Fruit fly (Drosophila melanogaster) whole organism, embryonic: ENCODE data around the gene dyl.
A peak's percentile ranks its signal among the peaks of the same experiment; 100 is the strongest.

Experiments used
- Antp ChIP-seq: fragments of 200-800 bp; sonication (Bioruptor generic); optimal IDR thresholded peaks from 3 replicates; lab custom pipeline; 2016; ENCODE audit warnings: missing biosample characterization, missing genetic modification characterization
- Atf-2 ChIP-seq: fragments of 200-800 bp; sonication (Bioruptor generic); optimal IDR thresholded peaks from 2 replicates; lab custom pipeline; 2016; ENCODE audit warnings: missing biosample characterization, missing genetic modification characterization
- CG10267 ChIP-seq: fragments of 200-800 bp; sonication (Bioruptor generic); optimal IDR thresholded peaks from 2 replicates; lab custom pipeline; 2018; ENCODE audit warnings: missing biosample characterization, mild to moderate bottlenecking, missing genetic modification characterization, moderate library complexity
- CG10274 ChIP-seq: fragments of 200-800 bp; sonication (Bioruptor generic); optimal IDR thresholded peaks from 3 replicates; lab custom pipeline; 2017; ENCODE audit warnings: missing biosample characterization, mild to moderate bottlenecking, missing genetic modification characterization
- CG11560 ChIP-seq: fragments of 200-800 bp; sonication (Bioruptor generic); IDR thresholded peaks from 3 replicates; pipeline ENCODE4 v1.3.6; 2022; ENCODE audit warnings: missing biosample characterization, missing genetic modification characterization
- CG12071 ChIP-seq: fragments of 200-800 bp; sonication (Bioruptor generic); optimal IDR thresholded peaks from 3 replicates; lab custom pipeline; 2018; ENCODE audit warnings: missing biosample characterization, mild to moderate bottlenecking, missing genetic modification characterization
- CG12236 ChIP-seq: fragments of 200-800 bp; sonication (Bioruptor generic); optimal IDR thresholded peaks from 2 replicates; lab custom pipeline; 2016; ENCODE audit warnings: missing biosample characterization, missing genetic modification characterization
- CG12299 ChIP-seq: fragments of 200-800 bp; sonication (Bioruptor generic); optimal IDR thresholded peaks from 2 replicates; lab custom pipeline; 2018; ENCODE audit warnings: missing biosample characterization, mild to moderate bottlenecking, missing genetic modification characterization
- CG16815 ChIP-seq: fragments of 200-800 bp; sonication (Bioruptor generic); optimal IDR thresholded peaks from 3 replicates; lab custom pipeline; 2017; ENCODE audit warnings: missing biosample characterization, mild to moderate bottlenecking, missing genetic modification characterization
- CG32532 ChIP-seq: fragments of 200-800 bp; sonication (Bioruptor generic); IDR thresholded peaks from 2 replicates; pipeline ENCODE4 v1.3.6; 2022; ENCODE audit warnings: missing biosample characterization, missing genetic modification characterization
- CG34376 ChIP-seq: fragments of 200-800 bp; sonication (Bioruptor generic); optimal IDR thresholded peaks from 2 replicates; lab custom pipeline; 2018; ENCODE audit warnings: missing biosample characterization, mild to moderate bottlenecking, missing genetic modification characterization
- CG42726 ChIP-seq: fragments of 200-800 bp; sonication (Bioruptor generic); IDR thresholded peaks from 2 replicates; pipeline ENCODE4 v1.3.6; 2022; ENCODE audit warnings: missing biosample characterization, missing genetic modification characterization; ENCODE audit not compliant: partially characterized antibody
- CG4707 ChIP-seq: fragments of 200-800 bp; sonication (Bioruptor generic); optimal IDR thresholded peaks from 2 replicates; lab custom pipeline; 2018; ENCODE audit warnings: missing biosample characterization, mild to moderate bottlenecking, missing genetic modification characterization, moderate library complexity
- CG5180 ChIP-seq: fragments of 200-800 bp; sonication (Bioruptor generic); optimal IDR thresholded peaks from 3 replicates; lab custom pipeline; 2017; ENCODE audit warnings: missing biosample characterization, missing genetic modification characterization, mild to moderate bottlenecking, moderate library complexity, missing genetic modification reagents
- CG6175 ChIP-seq: fragments of 200-800 bp; sonication (Bioruptor generic); IDR thresholded peaks from 3 replicates; pipeline ENCODE4 v1.3.6; 2022; ENCODE audit warnings: missing biosample characterization, missing genetic modification characterization
- CG6654 ChIP-seq: fragments of 200-800 bp; sonication (Bioruptor generic); optimal IDR thresholded peaks from 2 replicates; lab custom pipeline; 2017; ENCODE audit warnings: missing biosample characterization, mild to moderate bottlenecking, missing genetic modification characterization
- CG7556 ChIP-seq: fragments of 200-800 bp; sonication (Bioruptor generic); optimal IDR thresholded peaks from 2 replicates; lab custom pipeline; 2017; ENCODE audit warnings: missing biosample characterization, mild to moderate bottlenecking, missing genetic modification characterization
- CG8388 ChIP-seq: fragments of 200-800 bp; sonication (Bioruptor generic); optimal IDR thresholded peaks from 2 replicates; lab custom pipeline; 2019; ENCODE audit warnings: missing biosample characterization, mild to moderate bottlenecking, missing genetic modification characterization, moderate library complexity
- CG8478 ChIP-seq: fragments of >200 bp; optimal IDR thresholded peaks from 2 replicates; lab custom pipeline; 2018
- CG8924 ChIP-seq: fragments of 200-800 bp; optimal IDR thresholded peaks from 3 replicates; lab custom pipeline; 2019; ENCODE audit warnings: missing biosample characterization, mild to moderate bottlenecking, missing genetic modification characterization, moderate library complexity
- CG8944 ChIP-seq: fragments of 200-800 bp; sonication (Bioruptor generic); optimal IDR thresholded peaks from 3 replicates; lab custom pipeline; 2016; ENCODE audit warnings: missing biosample characterization, missing genetic modification characterization
- D19A ChIP-seq: fragments of 200-800 bp; optimal IDR thresholded peaks from 3 replicates; lab custom pipeline; 2019; ENCODE audit warnings: missing biosample characterization, mild to moderate bottlenecking, missing genetic modification characterization, moderate library complexity
- Max ChIP-seq: fragments of 200-800 bp; sonication (Bioruptor generic); optimal IDR thresholded peaks from 2 replicates; lab custom pipeline; 2016; ENCODE audit warnings: missing biosample characterization, mild to moderate bottlenecking, missing genetic modification characterization
- Mrtf ChIP-seq: fragments of 200-800 bp; sonication (Bioruptor generic); IDR thresholded peaks from 3 replicates; pipeline ENCODE4 v1.3.6; 2022; ENCODE audit warnings: missing biosample characterization, missing genetic modification characterization
- Nf-YB ChIP-seq: fragments of 200-800 bp; sonication (Bioruptor generic); optimal IDR thresholded peaks from 3 replicates; lab custom pipeline; 2019; ENCODE audit warnings: missing biosample characterization, mild to moderate bottlenecking, missing genetic modification characterization, moderate library complexity
- Opbp ChIP-seq: fragments of 200-800 bp; sonication (Bioruptor generic); IDR thresholded peaks from 3 replicates; pipeline ENCODE4 v1.3.6; 2022; ENCODE audit warnings: missing biosample characterization, missing genetic modification characterization; ENCODE audit not compliant: partially characterized antibody
- PHDP ChIP-seq: fragments of 200-800 bp; sonication (Bioruptor generic); optimal IDR thresholded peaks from 3 replicates; lab custom pipeline; 2018; ENCODE audit warnings: missing biosample characterization, mild to moderate bottlenecking, missing genetic modification characterization, moderate library complexity
- Pdp1 ChIP-seq, 2 experiments: fragments of 200-800 bp; sonication (Bioruptor generic); optimal IDR thresholded peaks; 3 replicates each; lab custom pipeline; 2016; ENCODE audit warnings: missing biosample characterization in 2 of 2, missing genetic modification characterization in 2 of 2, mild to moderate bottlenecking in 1 of 2, moderate library complexity in 1 of 2
- Side ChIP-seq: fragments of 200-800 bp; sonication (Bioruptor generic); optimal IDR thresholded peaks from 2 replicates; lab custom pipeline; 2016; ENCODE audit warnings: missing biosample characterization, missing genetic modification characterization
- YL-1 ChIP-seq: fragments of 200-800 bp; sonication (Bioruptor generic); optimal IDR thresholded peaks from 3 replicates; lab custom pipeline; 2017; ENCODE audit warnings: missing biosample characterization, mild to moderate bottlenecking, missing genetic modification characterization
- al ChIP-seq: fragments of 200-800 bp; sonication (Bioruptor generic); IDR thresholded peaks from 2 replicates; pipeline ENCODE4 v1.3.6; 2022; ENCODE audit warnings: missing biosample characterization, missing genetic modification characterization
- ap ChIP-seq: fragments of 200-800 bp; sonication (Bioruptor generic); IDR thresholded peaks from 2 replicates; pipeline ENCODE4 v1.3.6; 2022; ENCODE audit warnings: missing biosample characterization, missing genetic modification characterization
- gce ChIP-seq: fragments of 200-800 bp; sonication (Bioruptor generic); IDR thresholded peaks from 3 replicates; pipeline ENCODE4 v1.3.6; 2022; ENCODE audit warnings: missing biosample characterization, missing genetic modification characterization
- grn ChIP-seq: fragments of 200-800 bp; sonication (Bioruptor generic); optimal IDR thresholded peaks from 3 replicates; lab custom pipeline; 2017; ENCODE audit warnings: missing biosample characterization, missing genetic modification characterization
- gro ChIP-seq: fragments of 200-800 bp; sonication (Bioruptor generic); optimal IDR thresholded peaks from 2 replicates; lab custom pipeline; 2016; ENCODE audit warnings: missing biosample characterization, missing genetic modification characterization
- gt ChIP-seq: fragments of 200-800 bp; sonication (Bioruptor generic); IDR thresholded peaks from 2 replicates; pipeline ENCODE4 v1.3.6; 2022; ENCODE audit warnings: missing biosample characterization, missing genetic modification characterization
- her ChIP-seq: fragments of 200-800 bp; sonication (Bioruptor generic); optimal IDR thresholded peaks from 2 replicates; lab custom pipeline; 2016; ENCODE audit warnings: missing biosample characterization, missing genetic modification characterization
- hkb ChIP-seq, 2 experiments: fragments of 200-800 bp in 1 of 2; fragments of >200 bp in 1 of 2; sonication (Bioruptor generic) in 1 of 2; IDR thresholded peaks in 1 of 2; optimal IDR thresholded peaks in 1 of 2; 2 replicates each; pipeline versions ENCODE4 v1.3.6 to Lab custom; 2017 to 2022; ENCODE audit warnings: missing biosample characterization in 1 of 2, missing genetic modification characterization in 1 of 2
- lbe ChIP-seq: fragments of 200-800 bp; sonication (Bioruptor generic); optimal IDR thresholded peaks from 2 replicates; lab custom pipeline; 2016; ENCODE audit warnings: missing biosample characterization, mild to moderate bottlenecking, missing genetic modification characterization
- lmd ChIP-seq: fragments of 200-800 bp; sonication (Bioruptor generic); IDR thresholded peaks from 2 replicates; pipeline ENCODE4 v1.3.6; 2022; ENCODE audit warnings: missing biosample characterization, missing genetic modification characterization
- luna ChIP-seq: fragments of 200-800 bp; sonication (Bioruptor generic); optimal IDR thresholded peaks from 2 replicates; lab custom pipeline; 2016; ENCODE audit warnings: missing biosample characterization, missing genetic modification characterization
- onecut ChIP-seq: fragments of 200-800 bp; sonication (Bioruptor generic); IDR thresholded peaks from 2 replicates; pipeline ENCODE4 v1.3.6; 2022; ENCODE audit warnings: missing biosample characterization, missing genetic modification characterization
- peb ChIP-seq: fragments of 200-800 bp; sonication (Bioruptor generic); IDR thresholded peaks from 2 replicates; pipeline ENCODE4 v1.3.6; 2022; ENCODE audit warnings: missing biosample characterization, missing genetic modification characterization
- salm ChIP-seq: fragments of 200-800 bp; sonication (Bioruptor generic); optimal IDR thresholded peaks from 2 replicates; lab custom pipeline; 2018; ENCODE audit warnings: missing biosample characterization, mild to moderate bottlenecking, missing genetic modification characterization
- sens ChIP-seq: fragments of 200-800 bp; sonication (Bioruptor generic); peaks from one replicate; lab custom pipeline; 2016; ENCODE audit warnings: missing biosample characterization, missing genetic modification characterization
- sug ChIP-seq: fragments of 200-800 bp; optimal IDR thresholded peaks from 2 replicates; lab custom pipeline; 2019; ENCODE audit warnings: missing biosample characterization, mild to moderate bottlenecking, missing genetic modification characterization, moderate library complexity
- trem ChIP-seq: fragments of 200-800 bp; optimal IDR thresholded peaks from 3 replicates; lab custom pipeline; 2019; ENCODE audit warnings: missing biosample characterization, mild to moderate bottlenecking, missing genetic modification characterization, moderate library complexity
- usp ChIP-seq: fragments of >200 bp; optimal IDR thresholded peaks from 2 replicates; lab custom pipeline; 2017; ENCODE audit warnings: missing biosample characterization, missing genetic modification characterization
- vnd ChIP-seq: fragments of 200-800 bp; sonication (Bioruptor generic); IDR thresholded peaks from 3 replicates; pipeline ENCODE4 v1.3.6; 2022; ENCODE audit warnings: missing biosample characterization, missing genetic modification characterization; ENCODE audit not compliant: partially characterized antibody
- z ChIP-seq: fragments of 200-800 bp; sonication (Bioruptor generic); IDR thresholded peaks from 3 replicates; pipeline ENCODE4 v1.3.6; 2022; ENCODE audit warnings: missing biosample characterization, missing genetic modification characterization

The dyl gene

dm6 chr3L:4318677-4319580 is 11.4 kb upstream of the dyl start, which contains the start of gene PMP34 (continued):
- TF ChIP-seq CG16815, result no peak
- TF ChIP-seq CG7556 (GFP tag; lab: Kevin White, UChicago), result no peak
- TF ChIP-seq vnd (GFP tag; lab: Robert Waterston, UW), result no peak
- no peak for TF ChIP-seq CG8478 (lab: Kevin White, UChicago)
- no peak for TF ChIP-seq CG12236 (GFP tag; lab: Kevin White, UChicago)
- TF ChIP-seq usp (GFP tag; lab: Kevin White, UChicago), result no peak
- no peak for TF ChIP-seq lbe (GFP tag; lab: Kevin White, UChicago)
- TF ChIP-seq lmd (GFP tag; lab: Robert Waterston, UW), result no peak
- peak; percentile 83 for TF ChIP-seq grn (GFP tag; lab: Kevin White, UChicago)
- no peak for TF ChIP-seq luna (GFP tag; lab: Kevin White, UChicago)
- no peak for TF ChIP-seq Opbp (GFP tag; lab: Robert Waterston, UW)
- no peak for TF ChIP-seq onecut
- no peak for TF ChIP-seq CG12071 (GFP tag; lab: Kevin White, UChicago)
- no peak for TF ChIP-seq Nf-YB (GFP tag; lab: Kevin White, UChicago)
- TF ChIP-seq sens (GFP tag; lab: Kevin White, UChicago), result no peak
- no peak for TF ChIP-seq Atf-2 (GFP tag; lab: Kevin White, UChicago)
- 0 out of 3 replicates have a peak, but pooled peaks have one; percentile 29 for TF ChIP-seq gce (GFP tag; lab: Robert Waterston, UW)
- TF ChIP-seq CG8924, result no peak
- TF ChIP-seq sug, result peak; percentile 72
- TF ChIP-seq CG12299 (tag; lab: Kevin White, UChicago), result no peak
- TF ChIP-seq Pdp1 (GFP tag; optimal IDR thresholded peaks at IDR 0.05; lab: Kevin White, UChicago), result no peak
- no peak for TF ChIP-seq salm (tag; lab: Kevin White, UChicago)
- peak; percentile 45 for TF ChIP-seq CG34376 (GFP tag; lab: Kevin White, UChicago)
- TF ChIP-seq al (GFP tag; lab: Robert Waterston, UW), result no peak
- no peak for TF ChIP-seq gt
- no peak for TF ChIP-seq hkb (optimal IDR thresholded peaks at IDR 0.05; lab: Kevin White, UChicago)
- TF ChIP-seq hkb (GFP tag; IDR thresholded peaks at IDR 0.05; lab: Robert Waterston, UW), result 0 out of 2 replicates have a peak, but pooled peaks have one; percentile 17
- 0 out of 3 replicates have a peak, but pooled peaks have one; percentile 22 for TF ChIP-seq z (GFP tag; lab: Robert Waterston, UW)
- TF ChIP-seq CG32532 (GFP tag; lab: Robert Waterston, UW), result no peak
- TF ChIP-seq CG6654 (GFP tag; lab: Kevin White, UChicago), result no peak
- TF ChIP-seq CG11560, result no peak
- no peak for TF ChIP-seq gro (GFP tag; lab: Kevin White, UChicago)
- TF ChIP-seq CG6175, result no peak
- no peak for TF ChIP-seq Max (GFP tag; lab: Kevin White, UChicago)
- no peak for TF ChIP-seq peb (GFP tag; lab: Robert Waterston, UW)
- TF ChIP-seq CG8388 (GFP tag; lab: Kevin White, UChicago), result no peak
- peak; percentile 26 for TF ChIP-seq trem (tag; lab: Kevin White, UChicago)
- no peak for TF ChIP-seq Antp (GFP tag; lab: Kevin White, UChicago)
- TF ChIP-seq CG4707 (GFP tag; lab: Kevin White, UChicago), result no peak
- TF ChIP-seq Side (GFP tag; lab: Kevin White, UChicago), result no peak
- TF ChIP-seq YL-1 (GFP tag; lab: Kevin White, UChicago), result peak; percentile 34
- TF ChIP-seq CG5180 (GFP tag; lab: Kevin White, UChicago), result no peak
- no peak for TF ChIP-seq PHDP (tag; lab: Kevin White, UChicago)
- no peak for TF ChIP-seq CG10274
- no peak for TF ChIP-seq CG42726 (GFP tag; lab: Robert Waterston, UW)
- no peak for TF ChIP-seq D19A (tag; lab: Kevin White, UChicago)
- TF ChIP-seq her, result no peak
- no peak for TF ChIP-seq CG10267 (tag; lab: Kevin White, UChicago)
- no peak for TF ChIP-seq Mrtf
- TF ChIP-seq CG8944, result no peak
- TF ChIP-seq ap, result no peak
